Fruit fly (Drosophila melanogaster): ENCODE results near the gene dgt1.

dm6 chr3R:29817664-29818063 is 39.6 kb downstream of the dgt1 start, which contains the start of gene CG7829:
- no peak for TF ChIP-seq CG32264 (GFP tag; optimal IDR thresholded peaks at IDR 0.05)
- no peak for TF ChIP-seq OdsH (GFP tag; optimal IDR thresholded peaks at IDR 0.05)
- TF ChIP-seq Jra (GFP tag; optimal IDR thresholded peaks at IDR 0.05): no peak
- no peak for TF ChIP-seq GATAd (GFP tag; optimal IDR thresholded peaks at IDR 0.05)
- TF ChIP-seq h (GFP tag; optimal IDR thresholded peaks at IDR 0.05): no peak
- no peak for TF ChIP-seq pan (optimal IDR thresholded peaks at IDR 0.05)
- TF ChIP-seq ey (GFP tag; optimal IDR thresholded peaks at IDR 0.05): no peak
- no peak for TF ChIP-seq fru (GFP tag; optimal IDR thresholded peaks at IDR 0.05)
- no peak for TF ChIP-seq Abd-B (GFP tag; optimal IDR thresholded peaks at IDR 0.05)
